Worm (Caenorhabditis elegans): Measurements from ENCODE around the gene ZK1236.9.
A peak's percentile ranks its signal among the peaks of the same experiment; 100 is the strongest.

ZK1236.9 gene

ce11 chrIII:8446940-8447403, 12.0 kb upstream of the ZK1236.9 start, which contains the start of gene rpn-3 (continued):
- no peak for TF ChIP-seq mdl-1 (tag; optimal IDR thresholded peaks at IDR 0.05)
- TF ChIP-seq hmg-11 (tag; optimal IDR thresholded peaks at IDR 0.05) = peak; percentile 95
- peak; percentile 99 for TF ChIP-seq lin-15B (tag; optimal IDR thresholded peaks at IDR 0.05)
- peak; percentile 100 for TF ChIP-seq pha-4 (tag; optimal IDR thresholded peaks at IDR 0.05)
- peak in 1 of 3 experiments; percentile 19 for TF ChIP-seq elt-3 (tag; optimal IDR thresholded peaks at IDR 0.05)
- TF ChIP-seq egl-5 (tag; optimal IDR thresholded peaks at IDR 0.05) = peak; percentile 80
- TF ChIP-seq sea-2 (GFP tag; optimal IDR thresholded peaks at IDR 0.05) = peak; percentile 98

ce11 chrIII:8446534-8446933, 11.6 kb upstream of the ZK1236.9 start, which contains the start of gene hsp-110:
hsp-110 (minus strand) TSS chrIII:8446909.
- TF ChIP-seq fkh-2 (tag; optimal IDR thresholded peaks at IDR 0.05) (no peak), nhr-237 (tag; optimal IDR thresholded peaks at IDR 0.05) (no peak), nhr-11 (tag; optimal IDR thresholded peaks at IDR 0.05) (no peak), lin-39 (tag; optimal IDR thresholded peaks at IDR 0.05) (no peak), ZK546.5 (tag; optimal IDR thresholded peaks at IDR 0.05) (no peak), nhr-77 (tag; optimal IDR thresholded peaks at IDR 0.05) (no peak), skn-1 (tag; optimal IDR thresholded peaks at IDR 0.05) (no peak), ceh-28 (tag; optimal IDR thresholded peaks at IDR 0.05) (no peak)

ce11 chrIII:8446061-8446460, 11.1 kb upstream of the ZK1236.9 start:
- TF ChIP-seq elt-2 (tag; optimal IDR thresholded peaks at IDR 0.05) = no peak
- TF ChIP-seq ama-1 (optimal IDR thresholded peaks at IDR 0.05) = peak; percentile 81
- peak; percentile 16 for TF ChIP-seq pha-4 (tag; optimal IDR thresholded peaks at IDR 0.05)

ce11 chrIII:8444433-8445090, 9.6 kb upstream of the ZK1236.9 start:
- TF ChIP-seq mdl-1 (tag; optimal IDR thresholded peaks at IDR 0.05) = no peak
- no peak for TF ChIP-seq lin-39 (tag; optimal IDR thresholded peaks at IDR 0.05)
- TF ChIP-seq ama-1 (optimal IDR thresholded peaks at IDR 0.05) = peak; percentile 27
- TF ChIP-seq fos-1 (tag; optimal IDR thresholded peaks at IDR 0.05) = no peak
- no peak for TF ChIP-seq nhr-28 (tag; optimal IDR thresholded peaks at IDR 0.05)
- no peak for TF ChIP-seq elt-2 (tag; optimal IDR thresholded peaks at IDR 0.05)
- no peak for TF ChIP-seq ZK546.5 (tag; optimal IDR thresholded peaks at IDR 0.05)
- TF ChIP-seq nhr-11 (tag; optimal IDR thresholded peaks at IDR 0.05) = no peak

ce11 chrIII:8443557-8444131, 8.7 kb upstream of the ZK1236.9 start, which contains the start of gene ufbp-1:
ufbp-1 (minus strand) TSS chrIII:8443607.
- TF ChIP-seq nhr-43 (tag; optimal IDR thresholded peaks at IDR 0.05; ENCODE audit: poor library complexity, severe bottlenecking) (peak; percentile 52), ama-1 (optimal IDR thresholded peaks at IDR 0.05) (peak; percentile 99), ztf-11 (tag; optimal IDR thresholded peaks at IDR 0.05) (no peak), aly-2 (tag; optimal IDR thresholded peaks at IDR 0.05) (no peak), nhr-23 (tag; optimal IDR thresholded peaks at IDR 0.05) (peak; percentile 31), ceh-82 (tag; optimal IDR thresholded peaks at IDR 0.05) (no peak), nhr-12 (tag; optimal IDR thresholded peaks at IDR 0.05) (no peak), nhr-77 (tag; optimal IDR thresholded peaks at IDR 0.05) (no peak), eor-1 (tag; optimal IDR thresholded peaks at IDR 0.05) (peak in 1 of 2 experiments; percentile 71), mdl-1 (tag; optimal IDR thresholded peaks at IDR 0.05) (no peak), ceh-9 (tag; optimal IDR thresholded peaks at IDR 0.05) (no peak), fkh-2 (tag; optimal IDR thresholded peaks at IDR 0.05) (no peak), lin-15B (tag; optimal IDR thresholded peaks at IDR 0.05) (peak; percentile 53), pqm-1 (tag; optimal IDR thresholded peaks at IDR 0.05) (no peak), elt-3 (tag; optimal IDR thresholded peaks at IDR 0.05) (no peak), fos-1 (tag; optimal IDR thresholded peaks at IDR 0.05) (peak; percentile 9), nhr-67 (tag; optimal IDR thresholded peaks at IDR 0.05) (no peak), nhr-28 (tag; optimal IDR thresholded peaks at IDR 0.05) (no peak), R02D3.7 (tag; optimal IDR thresholded peaks at IDR 0.05) (no peak), ZK546.5 (tag; optimal IDR thresholded peaks at IDR 0.05) (no peak), nhr-25 (tag; optimal IDR thresholded peaks at IDR 0.05) (peak; percentile 73), ztf-4 (tag; optimal IDR thresholded peaks at IDR 0.05) (peak; percentile 95), skn-1 (tag; optimal IDR thresholded peaks at IDR 0.05) (no peak), egl-27 (tag; optimal IDR thresholded peaks at IDR 0.05) (no peak), nhr-237 (tag; optimal IDR thresholded peaks at IDR 0.05) (no peak), zag-1 (tag; optimal IDR thresholded peaks at IDR 0.05) (no peak), tbx-2 (tag; optimal IDR thresholded peaks at IDR 0.05) (peak; percentile 81), lsy-12 (tag; optimal IDR thresholded peaks at IDR 0.05) (peak; percentile 67), snpc-4 (tag; optimal IDR thresholded peaks at IDR 0.05) (peak; percentile 33), sea-2 (GFP tag; optimal IDR thresholded peaks at IDR 0.05) (no peak), egl-5 (tag; optimal IDR thresholded peaks at IDR 0.05) (no peak), nfya-1 (tag; optimal IDR thresholded peaks at IDR 0.05; ENCODE audit: insufficient read depth) (peak; percentile 94), pha-4 (tag; optimal IDR thresholded peaks at IDR 0.05) (peak; percentile 93), elt-1 (tag; optimal IDR thresholded peaks at IDR 0.05) (no peak), ceh-16 (tag; optimal IDR thresholded peaks at IDR 0.05) (peak; percentile 66), unc-39 (tag; optimal IDR thresholded peaks at IDR 0.05) (no peak), lin-39 (tag; optimal IDR thresholded peaks at IDR 0.05) (peak; percentile 11), elt-2 (tag; optimal IDR thresholded peaks at IDR 0.05) (peak; percentile 69)
